Worm (Caenorhabditis elegans) whole organism, L3 larva: ENCODE data around the gene ZK1010.8.

Experiments
- R02D3.7 ChIP-seq: fragments of 150-350 bp; optimal IDR thresholded peaks from 2 replicates; lab custom pipeline; 2014; ENCODE audit warnings: missing biosample characterization, missing genetic modification characterization
- ZK546.5 ChIP-seq: sonication (generic microtip); optimal IDR thresholded peaks from 2 replicates; lab custom pipeline; 2017; ENCODE audit warnings: missing biosample characterization, missing genetic modification characterization
- aly-2 ChIP-seq: fragments of 150-350 bp; optimal IDR thresholded peaks from 2 replicates; lab custom pipeline; 2014; ENCODE audit warnings: missing biosample characterization, missing genetic modification characterization
- ama-1 ChIP-seq: fragments of 150-350 bp; optimal IDR thresholded peaks from 2 replicates; lab custom pipeline; 2018
- ceh-16 ChIP-seq: sonication (generic microtip); optimal IDR thresholded peaks from 2 replicates; lab custom pipeline; 2017; ENCODE audit warnings: missing biosample characterization, missing genetic modification characterization
- ceh-28 ChIP-seq: fragments of 150-350 bp; optimal IDR thresholded peaks from 2 replicates; lab custom pipeline; 2014; ENCODE audit warnings: missing biosample characterization, missing genetic modification reagents, missing genetic modification characterization
- ceh-82 ChIP-seq: fragments of 150-350 bp; optimal IDR thresholded peaks from 2 replicates; lab custom pipeline; 2014; ENCODE audit warnings: missing biosample characterization, missing genetic modification characterization
- ceh-9 ChIP-seq: sonication (generic microtip); optimal IDR thresholded peaks from 2 replicates; lab custom pipeline; 2018; ENCODE audit warnings: missing biosample characterization, missing genetic modification characterization
- daf-12 ChIP-seq: fragments of 150-350 bp; optimal IDR thresholded peaks from 2 replicates; lab custom pipeline; 2014; ENCODE audit warnings: missing biosample characterization, missing genetic modification reagents, missing genetic modification characterization
- egl-27 ChIP-seq: sonication (generic microtip); optimal IDR thresholded peaks from 4 replicates; lab custom pipeline; 2017; ENCODE audit warnings: missing biosample characterization, missing genetic modification reagents, missing genetic modification characterization
- egl-5 ChIP-seq: fragments of 150-350 bp; optimal IDR thresholded peaks from 2 replicates; lab custom pipeline; 2017; ENCODE audit warnings: missing biosample characterization, missing genetic modification reagents, missing genetic modification characterization, inconsistent platforms
- elt-1 ChIP-seq: fragments of 150-350 bp; optimal IDR thresholded peaks from 2 replicates; lab custom pipeline; 2014; ENCODE audit warnings: missing biosample characterization, missing genetic modification characterization
- elt-3 ChIP-seq, 3 experiments: fragments of 150-350 bp in 1 of 3; sonication (generic microtip) in 2 of 3; optimal IDR thresholded peaks; 2 replicates in 2 of 3; 4 replicates in 1 of 3; lab custom pipeline; 2014 to 2017; ENCODE audit warnings: missing biosample characterization in 3 of 3, missing genetic modification characterization in 3 of 3
- eor-1 ChIP-seq, 2 experiments: fragments of 150-350 bp; optimal IDR thresholded peaks; 2 replicates each; lab custom pipeline; 2014 to 2018; ENCODE audit warnings: missing biosample characterization in 2 of 2, missing genetic modification characterization in 2 of 2
- fkh-2 ChIP-seq: fragments of 150-350 bp; optimal IDR thresholded peaks from 2 replicates; lab custom pipeline; 2014; ENCODE audit warnings: missing biosample characterization, missing genetic modification reagents, missing genetic modification characterization
- fos-1 ChIP-seq: fragments of 150-350 bp; optimal IDR thresholded peaks from 2 replicates; lab custom pipeline; 2014; ENCODE audit warnings: missing biosample characterization, missing genetic modification characterization
- hmg-11 ChIP-seq: sonication (generic microtip); optimal IDR thresholded peaks from 2 replicates; lab custom pipeline; 2016; ENCODE audit warnings: missing genetic modification characterization, missing compliant biosample characterization
- jun-1 ChIP-seq: fragments of 150-350 bp; optimal IDR thresholded peaks from 2 replicates; lab custom pipeline; 2014; ENCODE audit warnings: missing biosample characterization, missing genetic modification reagents, missing genetic modification characterization
- lin-15B ChIP-seq: fragments of 150-350 bp; optimal IDR thresholded peaks from 2 replicates; lab custom pipeline; 2014; ENCODE audit warnings: missing biosample characterization, missing genetic modification characterization
- lin-39 ChIP-seq: fragments of 150-350 bp; optimal IDR thresholded peaks from 2 replicates; lab custom pipeline; 2018; ENCODE audit warnings: missing biosample characterization, missing genetic modification reagents, missing genetic modification characterization
- nfya-1 ChIP-seq: sonication (generic microtip); optimal IDR thresholded peaks from 2 replicates; lab custom pipeline; 2017; ENCODE audit warnings: missing genetic modification characterization, mild to moderate bottlenecking, missing compliant biosample characterization, antibody characterized with exemption, moderate library complexity; ENCODE audit not compliant: insufficient read depth
- nhr-23 ChIP-seq: fragments of 150-350 bp; optimal IDR thresholded peaks from 2 replicates; lab custom pipeline; 2014; ENCODE audit warnings: missing biosample characterization, missing genetic modification reagents, missing genetic modification characterization
- nhr-25 ChIP-seq: sonication (generic microtip); optimal IDR thresholded peaks from 2 replicates; lab custom pipeline; 2017; ENCODE audit warnings: missing biosample characterization, missing genetic modification characterization
- nhr-67 ChIP-seq: fragments of 150-350 bp; optimal IDR thresholded peaks from 2 replicates; lab custom pipeline; 2014; ENCODE audit warnings: missing biosample characterization, missing genetic modification characterization
- nhr-76 ChIP-seq: fragments of 150-350 bp; sonication (generic microtip); optimal IDR thresholded peaks from 5 replicates; lab custom pipeline; 2014; ENCODE audit warnings: missing biosample characterization, missing genetic modification characterization
- nhr-77 ChIP-seq: fragments of 150-350 bp; optimal IDR thresholded peaks from 2 replicates; lab custom pipeline; 2014; ENCODE audit warnings: missing biosample characterization, missing genetic modification characterization
- pha-4 ChIP-seq: fragments of 150-350 bp; optimal IDR thresholded peaks from 2 replicates; lab custom pipeline; 2014; ENCODE audit warnings: missing biosample characterization, missing genetic modification reagents, missing genetic modification characterization
- pqm-1 ChIP-seq: fragments of 150-350 bp; optimal IDR thresholded peaks from 2 replicates; lab custom pipeline; 2017; ENCODE audit warnings: missing biosample characterization, missing genetic modification characterization, inconsistent platforms
- sea-2 ChIP-seq: fragments of 150-350 bp; sonication (generic microtip); optimal IDR thresholded peaks from 4 replicates; lab custom pipeline; 2014; ENCODE audit warnings: missing biosample characterization, missing genetic modification reagents, missing genetic modification characterization
- skn-1 ChIP-seq: fragments of 150-350 bp; optimal IDR thresholded peaks from 2 replicates; lab custom pipeline; 2014; ENCODE audit warnings: missing biosample characterization, missing genetic modification characterization
- unc-39 ChIP-seq: sonication (generic microtip); optimal IDR thresholded peaks from 4 replicates; lab custom pipeline; 2017; ENCODE audit warnings: missing biosample characterization, missing genetic modification characterization
- unc-62 ChIP-seq: fragments of 150-350 bp; sonication (generic microtip); optimal IDR thresholded peaks from 4 replicates; lab custom pipeline; 2014; ENCODE audit warnings: missing biosample characterization, missing genetic modification reagents, missing genetic modification characterization
- zag-1 ChIP-seq: fragments of 150-350 bp; optimal IDR thresholded peaks from 2 replicates; lab custom pipeline; 2014; ENCODE audit warnings: missing biosample characterization, missing genetic modification characterization
- ztf-4 ChIP-seq: fragments of 150-350 bp; optimal IDR thresholded peaks from 2 replicates; lab custom pipeline; 2014; ENCODE audit warnings: missing biosample characterization, missing genetic modification characterization

Gene ZK1010.8

ce11 chrIII:13015754-13016317 lies 15.4 kb upstream of the ZK1010.8 start (continued):
- peak; percentile 66 for TF ChIP-seq nfya-1
- no peak for TF ChIP-seq nhr-67 (tag; lab: Kevin White, UChicago)
- no peak for TF ChIP-seq ama-1 (lab: Kevin White, UChicago)
- TF ChIP-seq, all 47 proteins: peak for 12

ce11 chrIII:13013912-13014311 lies 13.4 kb upstream of the ZK1010.8 start:
- TF ChIP-seq egl-27 (no peak), ceh-82 (tag; lab: Kevin White, UChicago) (no peak), ceh-9 (tag; lab: Kevin White, UChicago) (no peak), egl-5 (tag; lab: Kevin White, UChicago) (no peak), R02D3.7 (tag; lab: Kevin White, UChicago) (no peak), pqm-1 (no peak), ama-1 (lab: Kevin White, UChicago) (no peak), elt-3 (tag; optimal IDR thresholded peaks at IDR 0.05; lab: Kevin White, UChicago) (no peak), aly-2 (tag; lab: Kevin White, UChicago) (no peak), nhr-67 (tag; lab: Kevin White, UChicago) (no peak)

DNA sequence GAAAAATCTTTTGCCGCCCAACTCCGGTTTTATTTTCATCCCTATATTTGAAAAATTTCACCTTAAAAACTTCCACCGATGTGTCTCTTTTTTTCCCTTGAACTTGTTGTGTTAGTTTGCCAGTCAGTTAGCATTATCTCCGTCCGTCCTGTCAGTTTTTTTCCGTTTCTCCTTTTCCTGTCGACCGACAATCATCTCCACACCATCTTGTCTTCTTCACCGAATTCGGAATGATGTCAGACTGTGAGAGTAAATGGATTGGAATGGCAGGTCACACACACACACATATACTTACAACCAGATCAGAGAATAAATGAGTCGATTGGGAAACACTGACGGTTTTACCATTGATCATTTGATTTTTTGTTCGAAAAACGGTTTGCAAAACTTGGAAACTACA lies 11.5 kb upstream of the ZK1010.8 start:
- no peak for TF ChIP-seq fkh-2 (tag; lab: Kevin White, UChicago)
- TF ChIP-seq elt-3 (tag; optimal IDR thresholded peaks at IDR 0.05; lab: Kevin White, UChicago) = no peak
- no peak for TF ChIP-seq nfya-1
- no peak for TF ChIP-seq zag-1 (tag; lab: Kevin White, UChicago)
- no peak for TF ChIP-seq hmg-11 (tag; lab: Kevin White, UChicago)
- no peak for TF ChIP-seq pha-4 (tag; lab: Kevin White, UChicago)
- peak; percentile 74 for TF ChIP-seq nhr-23
- TF ChIP-seq unc-62 (GFP tag; lab: Kevin White, UChicago) = peak; percentile 4

DNA sequence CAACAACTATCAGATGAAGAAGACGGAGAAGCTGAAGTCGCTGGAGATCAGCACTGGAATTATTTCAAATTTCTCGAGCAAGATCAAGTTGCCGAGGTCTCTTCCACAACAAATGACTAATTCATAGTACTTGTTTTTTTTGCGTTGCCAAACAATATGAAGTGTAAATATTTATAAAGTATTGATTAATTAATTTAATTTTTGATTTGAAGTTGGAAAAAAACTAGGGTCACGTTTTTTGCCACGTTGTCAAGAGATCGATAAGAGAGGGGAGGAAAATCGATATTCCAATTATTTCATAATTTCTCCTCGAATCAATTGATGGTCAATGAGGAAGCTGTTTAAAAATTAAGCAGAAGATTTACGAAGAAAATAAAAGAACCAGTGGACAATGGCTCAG lies 4.7 kb upstream of the ZK1010.8 start, which contains the start of gene snf-7:
TSS of gene snf-7 (plus strand) at position 301 of the 400 bp plus-strand sequence.
- TF ChIP-seq eor-1 (tag; optimal IDR thresholded peaks at IDR 0.05; lab: Kevin White, UChicago) (no peak), skn-1 (no peak), elt-1 (tag; lab: Kevin White, UChicago) (no peak), unc-39 (tag; lab: Kevin White, UChicago) (no peak), elt-3 (tag; optimal IDR thresholded peaks at IDR 0.05; lab: Kevin White, UChicago) (no peak), ceh-28 (tag; lab: Kevin White, UChicago) (no peak), nhr-77 (tag; lab: Kevin White, UChicago) (no peak), jun-1 (tag; lab: Kevin White, UChicago) (no peak), fos-1 (tag; lab: Kevin White, UChicago) (no peak), egl-27 (no peak), sea-2 (GFP tag; lab: Kevin White, UChicago) (no peak), zag-1 (tag; lab: Kevin White, UChicago) (no peak)

DNA sequence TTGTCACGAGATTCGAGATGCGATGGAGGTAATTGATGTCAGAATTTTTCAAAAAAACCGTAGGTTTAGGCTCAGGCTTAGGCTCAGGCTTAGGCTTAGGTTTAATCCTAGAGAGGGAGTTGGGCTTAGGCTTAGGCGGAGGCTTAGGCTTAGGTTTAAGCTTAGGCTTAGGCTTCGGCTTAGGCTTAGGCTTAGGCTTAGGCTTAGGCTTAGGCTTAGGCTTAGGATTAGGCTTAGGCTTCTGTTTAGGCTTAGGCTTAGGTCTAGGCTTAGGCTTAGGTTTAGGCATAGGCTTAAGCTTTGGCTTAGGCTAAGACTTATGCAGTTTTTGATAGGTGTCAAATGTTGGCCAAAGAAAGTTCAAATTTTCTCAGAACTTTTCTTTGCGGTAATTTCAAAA lies 3.8 kb upstream of the ZK1010.8 start:
- TF ChIP-seq ama-1 (lab: Kevin White, UChicago) (no peak), zag-1 (tag; lab: Kevin White, UChicago) (no peak), nhr-25 (tag; lab: Kevin White, UChicago) (no peak), elt-3 (tag; optimal IDR thresholded peaks at IDR 0.05; lab: Kevin White, UChicago) (no peak), nhr-67 (tag; lab: Kevin White, UChicago) (no peak), daf-12 (tag; lab: Kevin White, UChicago) (no peak), ceh-82 (tag; lab: Kevin White, UChicago) (no peak), egl-27 (no peak), hmg-11 (tag; lab: Kevin White, UChicago) (no peak)

- TF ChIP-seq ztf-4 (no peak), ZK546.5 (tag; lab: Kevin White, UChicago) (no peak), nhr-23 (peak; percentile 11), zag-1 (tag; lab: Kevin White, UChicago) (no peak), elt-3 (tag; optimal IDR thresholded peaks at IDR 0.05; lab: Kevin White, UChicago) (no peak), nfya-1 (peak; percentile 85), unc-62 (GFP tag; lab: Kevin White, UChicago) (no peak), pqm-1 (peak; percentile 27), fos-1 (tag; lab: Kevin White, UChicago) (no peak), skn-1 (no peak), hmg-11 (tag; lab: Kevin White, UChicago) (peak; percentile 82), ama-1 (lab: Kevin White, UChicago) (no peak), ceh-82 (tag; lab: Kevin White, UChicago) (no peak), egl-5 (tag; lab: Kevin White, UChicago) (peak; percentile 30), lin-39 (tag; lab: Kevin White, UChicago) (peak; percentile 57), ceh-16 (tag; lab: Kevin White, UChicago) (no peak), lin-15B (tag; lab: Kevin White, UChicago) (peak; percentile 39), ceh-9 (tag; lab: Kevin White, UChicago) (no peak), jun-1 (tag; lab: Kevin White, UChicago) (peak; percentile 7), ceh-28 (tag; lab: Kevin White, UChicago) (peak; percentile 43), nhr-25 (tag; lab: Kevin White, UChicago) (peak; percentile 16), pha-4 (tag; lab: Kevin White, UChicago) (no peak), nhr-76 (tag; lab: Kevin White, UChicago) (no peak)
Observed at ce11 chrIII:13002098-13002497, 1.6 kb upstream of the ZK1010.8 start, which contains the start of gene ZK1010.10. TSS of gene ZK1010.10 (plus strand) at chrIII:13002383.
